Worm (Caenorhabditis elegans) whole organism, late embryonic: ENCODE results near the gene pelo-1.

Source experiments
- C08G9.2 ChIP-seq: sonication (generic microtip); optimal IDR thresholded peaks from 2 replicates; lab custom pipeline; 2016; ENCODE audit warnings: mild to moderate bottlenecking, missing genetic modification characterization, moderate library complexity, missing compliant biosample characterization
- F13H6.1 ChIP-seq: sonication (generic microtip); optimal IDR thresholded peaks from 2 replicates; lab custom pipeline; 2016; ENCODE audit warnings: missing genetic modification characterization, missing compliant biosample characterization
- K02D7.2 ChIP-seq: sonication (generic microtip); optimal IDR thresholded peaks from 2 replicates; lab custom pipeline; 2017; ENCODE audit warnings: mild to moderate bottlenecking, missing genetic modification characterization, missing compliant biosample characterization
- K09A11.1 ChIP-seq: sonication (generic microtip); optimal IDR thresholded peaks from 2 replicates; lab custom pipeline; 2017; ENCODE audit warnings: antibody characterized with exemption, mild to moderate bottlenecking, missing genetic modification characterization, missing compliant biosample characterization; ENCODE audit not compliant: insufficient read depth
- T23F11.4 ChIP-seq: fragments of 200-800 bp; sonication (Bioruptor generic); optimal IDR thresholded peaks from 2 replicates; lab custom pipeline; 2018; ENCODE audit warnings: mild to moderate bottlenecking, missing genetic modification characterization, missing compliant biosample characterization
- Y22D7AL.16 ChIP-seq: sonication (generic microtip); optimal IDR thresholded peaks from 2 replicates; lab custom pipeline; 2016; ENCODE audit warnings: missing genetic modification characterization, missing compliant biosample characterization
- ceh-14 ChIP-seq: sonication (generic microtip); optimal IDR thresholded peaks from 2 replicates; lab custom pipeline; 2016; ENCODE audit warnings: missing genotype, missing genetic modification characterization, missing compliant biosample characterization
- ceh-18 ChIP-seq: sonication (generic microtip); optimal IDR thresholded peaks from 2 replicates; lab custom pipeline; 2016; ENCODE audit warnings: missing genetic modification characterization, missing compliant biosample characterization
- ceh-19 ChIP-seq: fragments of 200-800 bp; sonication (Bioruptor generic); optimal IDR thresholded peaks from 2 replicates; lab custom pipeline; 2018; ENCODE audit warnings: mild to moderate bottlenecking, missing genetic modification characterization, missing compliant biosample characterization
- ceh-22 ChIP-seq: sonication (generic microtip); optimal IDR thresholded peaks from 2 replicates; lab custom pipeline; 2017; ENCODE audit warnings: missing biosample characterization, missing genetic modification characterization
- ceh-30 ChIP-seq: fragments of 150-350 bp; optimal IDR thresholded peaks from 2 replicates; lab custom pipeline; 2014; ENCODE audit warnings: missing biosample characterization, missing genetic modification characterization
- ceh-31 ChIP-seq: sonication (generic microtip); optimal IDR thresholded peaks from 2 replicates; lab custom pipeline; 2016; ENCODE audit warnings: missing genetic modification characterization, missing compliant biosample characterization
- ceh-34 ChIP-seq: sonication (generic microtip); optimal IDR thresholded peaks from 2 replicates; lab custom pipeline; 2016; ENCODE audit warnings: mild to moderate bottlenecking, missing genetic modification characterization, missing compliant biosample characterization
- ceh-45 ChIP-seq: fragments of 200-800 bp; sonication (Bioruptor generic); IDR thresholded peaks from 2 replicates; pipeline ENCODE4 v1.3.6; 2022; ENCODE audit warnings: missing genetic modification reagents, missing genetic modification characterization, missing compliant biosample characterization
- dmd-4 ChIP-seq: sonication (generic microtip); optimal IDR thresholded peaks from 2 replicates; lab custom pipeline; 2016; ENCODE audit warnings: borderline replicate concordance, missing genetic modification characterization, missing compliant biosample characterization
- dve-1 ChIP-seq: sonication (generic microtip); optimal IDR thresholded peaks from 2 replicates; lab custom pipeline; 2017; ENCODE audit warnings: antibody characterized with exemption, mild to moderate bottlenecking, missing genetic modification characterization, missing compliant biosample characterization
- elt-2 ChIP-seq: sonication (generic microtip); optimal IDR thresholded peaks from 2 replicates; lab custom pipeline; 2016; ENCODE audit warnings: missing genetic modification reagents, missing genetic modification characterization, missing compliant biosample characterization
- ets-4 ChIP-seq: sonication (generic microtip); optimal IDR thresholded peaks from 2 replicates; lab custom pipeline; 2016; ENCODE audit warnings: missing genetic modification characterization, missing compliant biosample characterization
- eyg-1 ChIP-seq: sonication (generic microtip); optimal IDR thresholded peaks from 2 replicates; lab custom pipeline; 2016; ENCODE audit warnings: missing genotype, missing genetic modification characterization, missing compliant biosample characterization
- fax-1 ChIP-seq: sonication (generic microtip); optimal IDR thresholded peaks from 2 replicates; lab custom pipeline; 2016; ENCODE audit warnings: missing genotype, missing genetic modification characterization, missing compliant biosample characterization
- fkh-10 ChIP-seq: fragments of 150-350 bp; optimal IDR thresholded peaks from 2 replicates; lab custom pipeline; 2014; ENCODE audit warnings: missing biosample characterization, missing genetic modification reagents, missing genetic modification characterization
- hlh-15 ChIP-seq: sonication (generic microtip); optimal IDR thresholded peaks from 2 replicates; lab custom pipeline; 2016; ENCODE audit warnings: missing genetic modification characterization, missing compliant biosample characterization
- hlh-30 ChIP-seq: sonication (generic microtip); optimal IDR thresholded peaks from 2 replicates; lab custom pipeline; 2017; ENCODE audit warnings: antibody characterized with exemption, missing genetic modification characterization, missing compliant biosample characterization; ENCODE audit not compliant: insufficient read depth
- hlh-8 ChIP-seq: sonication (generic microtip); optimal IDR thresholded peaks from 2 replicates; lab custom pipeline; 2016; ENCODE audit warnings: missing genotype, missing genetic modification characterization, missing compliant biosample characterization
- lim-6 ChIP-seq: sonication (generic microtip); optimal IDR thresholded peaks from 2 replicates; lab custom pipeline; 2016; ENCODE audit warnings: missing genetic modification characterization, missing compliant biosample characterization
- lin-11 ChIP-seq: fragments of 200-800 bp; sonication (Bioruptor generic); optimal IDR thresholded peaks from 2 replicates; lab custom pipeline; 2018; ENCODE audit warnings: mild to moderate bottlenecking, missing genetic modification characterization, missing compliant biosample characterization
- madf-2 ChIP-seq: sonication (generic microtip); optimal IDR thresholded peaks from 2 replicates; lab custom pipeline; 2017; ENCODE audit warnings: missing genetic modification characterization, missing compliant biosample characterization
- mec-3 ChIP-seq: sonication (generic microtip); optimal IDR thresholded peaks from 2 replicates; lab custom pipeline; 2016; ENCODE audit warnings: borderline replicate concordance, missing genetic modification characterization, missing compliant biosample characterization
- nfya-1 ChIP-seq: sonication (generic microtip); optimal IDR thresholded peaks from 2 replicates; lab custom pipeline; 2017; ENCODE audit warnings: missing genetic modification characterization, mild to moderate bottlenecking, missing compliant biosample characterization, antibody characterized with exemption, moderate library complexity
- nhr-11 ChIP-seq: fragments of 150-350 bp; optimal IDR thresholded peaks from 2 replicates; lab custom pipeline; 2014; ENCODE audit warnings: missing biosample characterization, missing genetic modification characterization
- pag-3 ChIP-seq: sonication (generic microtip); optimal IDR thresholded peaks from 2 replicates; lab custom pipeline; 2016; ENCODE audit warnings: missing compliant biosample characterization, missing genetic modification characterization, borderline replicate concordance
- pax-1 ChIP-seq: fragments of 150-350 bp; optimal IDR thresholded peaks from 2 replicates; lab custom pipeline; 2014; ENCODE audit warnings: missing biosample characterization, missing genetic modification characterization
- pqm-1 ChIP-seq: sonication (generic microtip); optimal IDR thresholded peaks from 2 replicates; lab custom pipeline; 2016; ENCODE audit warnings: missing genetic modification characterization, missing compliant biosample characterization
- pros-1 ChIP-seq: fragments of 150-350 bp; optimal IDR thresholded peaks from 2 replicates; lab custom pipeline; 2014; ENCODE audit warnings: missing biosample characterization, missing genetic modification reagents, missing genetic modification characterization
- ref-2 ChIP-seq: sonication (generic microtip); optimal IDR thresholded peaks from 2 replicates; lab custom pipeline; 2016; ENCODE audit warnings: missing genetic modification characterization, missing compliant biosample characterization
- rnt-1 ChIP-seq: sonication (generic microtip); optimal IDR thresholded peaks from 2 replicates; lab custom pipeline; 2016; ENCODE audit warnings: missing genetic modification characterization, missing compliant biosample characterization
- sdc-2 ChIP-seq: sonication (generic microtip); optimal IDR thresholded peaks from 2 replicates; lab custom pipeline; 2016; ENCODE audit warnings: missing genotype, missing genetic modification characterization, missing compliant biosample characterization
- sox-2 ChIP-seq: fragments of 200-800 bp; sonication (Bioruptor generic); IDR thresholded peaks from 2 replicates; pipeline ENCODE4 v1.3.6; 2022; ENCODE audit warnings: missing genetic modification reagents, missing genetic modification characterization, missing compliant biosample characterization
- syd-9 ChIP-seq: sonication (generic microtip); optimal IDR thresholded peaks from 2 replicates; lab custom pipeline; 2016; ENCODE audit warnings: mild to moderate bottlenecking, missing genetic modification characterization, moderate library complexity, missing compliant biosample characterization
- tbx-2 ChIP-seq: sonication (generic microtip); optimal IDR thresholded peaks from 2 replicates; lab custom pipeline; 2016; ENCODE audit warnings: missing genetic modification characterization, missing compliant biosample characterization
- tbx-7 ChIP-seq: sonication (generic microtip); optimal IDR thresholded peaks from 2 replicates; lab custom pipeline; 2016; ENCODE audit warnings: missing genotype, missing genetic modification characterization, missing compliant biosample characterization
- ttx-3 ChIP-seq: sonication (generic microtip); optimal IDR thresholded peaks from 2 replicates; lab custom pipeline; 2016; ENCODE audit warnings: missing genetic modification reagents, missing genetic modification characterization, missing compliant biosample characterization
- unc-42 ChIP-seq: sonication (generic microtip); optimal IDR thresholded peaks from 2 replicates; lab custom pipeline; 2016; ENCODE audit warnings: missing genotype, missing genetic modification characterization, missing compliant biosample characterization
- unc-55 ChIP-seq: sonication (generic microtip); optimal IDR thresholded peaks from 2 replicates; lab custom pipeline; 2017; ENCODE audit warnings: missing biosample characterization, missing genetic modification reagents, missing genetic modification characterization
- zip-5 ChIP-seq: sonication (generic microtip); optimal IDR thresholded peaks from 2 replicates; lab custom pipeline; 2016; ENCODE audit warnings: missing genetic modification characterization, missing compliant biosample characterization

Gene pelo-1

ce11 chrIII:4241181-4241580 lies 37.2 kb upstream of the pelo-1 start:
- TF ChIP-seq sox-2 (no peak), ttx-3 (no peak), ceh-34 (tag; lab: Kevin White, UChicago) (no peak), unc-55 (GFP tag; lab: Kevin White, UChicago) (no peak), pag-3 (tag; lab: Kevin White, UChicago) (no peak), hlh-15 (tag; lab: Kevin White, UChicago) (no peak), T23F11.4 (GFP tag; lab: Kevin White, UChicago) (no peak), ceh-14 (no peak), K02D7.2 (no peak), zip-5 (no peak)

ce11 chrIII:4240126-4240525 lies 36.1 kb upstream of the pelo-1 start:
- TF ChIP-seq madf-2: no peak
- peak; percentile 77 for TF ChIP-seq elt-2
- no peak for TF ChIP-seq syd-9
- no peak for TF ChIP-seq mec-3 (tag; lab: Kevin White, UChicago)
- TF ChIP-seq, all 69 proteins: peak for 1

ce11 chrIII:4237660-4238059 lies 33.6 kb upstream of the pelo-1 start:
- no peak for TF ChIP-seq dmd-4 (tag; lab: Kevin White, UChicago)
- no peak for TF ChIP-seq K09A11.1 (tag; lab: Kevin White, UChicago)
- no peak for TF ChIP-seq fkh-10
- TF ChIP-seq ceh-30 (tag; lab: Kevin White, UChicago): peak; percentile 57
- TF ChIP-seq nhr-11 (tag; lab: Kevin White, UChicago): peak; percentile 91
- TF ChIP-seq sdc-2: peak; percentile 34
- peak; percentile 75 for TF ChIP-seq ref-2
- TF ChIP-seq unc-42 (tag; lab: Kevin White, UChicago): peak; percentile 59
- peak; percentile 39 for TF ChIP-seq ceh-22
- peak; percentile 65 for TF ChIP-seq ceh-14
- TF ChIP-seq pros-1 (tag; lab: Kevin White, UChicago): peak; percentile 76
- peak; percentile 84 for TF ChIP-seq tbx-2 (tag; lab: Kevin White, UChicago)
- TF ChIP-seq mec-3 (tag; lab: Kevin White, UChicago): no peak
- peak; percentile 93 for TF ChIP-seq hlh-30 (tag; lab: Kevin White, UChicago)
- peak; percentile 28 for TF ChIP-seq ets-4 (tag; lab: Kevin White, UChicago)
- peak; percentile 5 for TF ChIP-seq tbx-7 (tag; lab: Kevin White, UChicago)
- peak; percentile 92 for TF ChIP-seq rnt-1 (tag; lab: Kevin White, UChicago)
- peak; percentile 74 for TF ChIP-seq F13H6.1
- peak; percentile 11 for TF ChIP-seq eyg-1 (tag; lab: Kevin White, UChicago)
- TF ChIP-seq ceh-45 (GFP tag; lab: Robert Waterston, UW): no peak
- peak; percentile 28 for TF ChIP-seq ceh-19 (GFP tag; lab: Kevin White, UChicago)
- TF ChIP-seq pax-1: no peak
- TF ChIP-seq fax-1: peak; percentile 1
- peak; percentile 81 for TF ChIP-seq pqm-1 (tag; lab: Kevin White, UChicago)
- peak; percentile 83 for TF ChIP-seq nfya-1 (tag; lab: Kevin White, UChicago)
- TF ChIP-seq T23F11.4 (GFP tag; lab: Kevin White, UChicago): no peak
- TF ChIP-seq lin-11 (tag; lab: Kevin White, UChicago): no peak
- TF ChIP-seq Y22D7AL.16 (tag; lab: Kevin White, UChicago): no peak
- no peak for TF ChIP-seq madf-2
- peak; percentile 80 for TF ChIP-seq ceh-31 (tag; lab: Kevin White, UChicago)
- peak; percentile 59 for TF ChIP-seq C08G9.2
- peak; percentile 50 for TF ChIP-seq hlh-8 (tag; lab: Kevin White, UChicago)
- peak; percentile 70 for TF ChIP-seq ceh-34 (tag; lab: Kevin White, UChicago)
- TF ChIP-seq unc-55 (GFP tag; lab: Kevin White, UChicago): peak; percentile 85
- peak; percentile 27 for TF ChIP-seq lim-6 (tag; lab: Kevin White, UChicago)
- peak; percentile 93 for TF ChIP-seq ceh-18 (tag; lab: Kevin White, UChicago)
- TF ChIP-seq dve-1 (tag; lab: Kevin White, UChicago): peak; percentile 74
- peak; percentile 38 for TF ChIP-seq syd-9
- TF ChIP-seq, all 69 proteins: peak for 28
